Fruit fly (Drosophila melanogaster) whole organism, embryonic: ENCODE results near the gene flfl.

Experiments
- CG12236 ChIP-seq: fragments of 200-800 bp; sonication (Bioruptor generic); optimal IDR thresholded peaks from 2 replicates; lab custom pipeline; 2016; ENCODE audit warnings: missing biosample characterization, missing genetic modification characterization
- CG5245 ChIP-seq: fragments of 200-800 bp; sonication (Bioruptor generic); optimal IDR thresholded peaks from 3 replicates; lab custom pipeline; 2016; ENCODE audit warnings: missing biosample characterization, missing genetic modification characterization
- CG8765 ChIP-seq: fragments of 200-800 bp; sonication (Bioruptor generic); IDR thresholded peaks from 2 replicates; pipeline ENCODE4 v1.3.6; 2022; ENCODE audit warnings: missing biosample characterization, missing genetic modification characterization
- Dad ChIP-seq: fragments of 200-800 bp; sonication (Bioruptor generic); optimal IDR thresholded peaks from 3 replicates; lab custom pipeline; 2016; ENCODE audit warnings: missing biosample characterization, missing genetic modification characterization
- Gsc ChIP-seq: fragments of 200-800 bp; sonication (Bioruptor generic); IDR thresholded peaks from 2 replicates; pipeline ENCODE4 v1.3.6; 2022; ENCODE audit warnings: missing biosample characterization, missing genetic modification characterization
- Six4 ChIP-seq: fragments of 200-800 bp; sonication (Bioruptor generic); optimal IDR thresholded peaks from 2 replicates; lab custom pipeline; 2016; ENCODE audit warnings: missing biosample characterization, missing genetic modification characterization
- az2 ChIP-seq: fragments of 200-800 bp; sonication (Bioruptor generic); optimal IDR thresholded peaks from 3 replicates; lab custom pipeline; 2016; ENCODE audit warnings: missing biosample characterization, missing genetic modification characterization
- dan ChIP-seq: fragments of 200-800 bp; sonication (Bioruptor generic); IDR thresholded peaks from 2 replicates; pipeline ENCODE4 v1.3.6; 2022; ENCODE audit warnings: missing biosample characterization, missing genetic modification characterization
- ftz-f1 ChIP-seq: fragments of 200-800 bp; sonication (Bioruptor generic); optimal IDR thresholded peaks from 2 replicates; lab custom pipeline; 2016; ENCODE audit warnings: missing biosample characterization, missing genetic modification characterization
- kay ChIP-seq: fragments of 200-800 bp; sonication (Bioruptor generic); optimal IDR thresholded peaks from 2 replicates; lab custom pipeline; 2016; ENCODE audit warnings: missing biosample characterization, missing genetic modification characterization
- row ChIP-seq: fragments of 200-800 bp; sonication (Bioruptor generic); IDR thresholded peaks from 3 replicates; pipeline ENCODE4 v1.3.6; 2022; ENCODE audit warnings: missing biosample characterization, missing genetic modification characterization

DNA sequence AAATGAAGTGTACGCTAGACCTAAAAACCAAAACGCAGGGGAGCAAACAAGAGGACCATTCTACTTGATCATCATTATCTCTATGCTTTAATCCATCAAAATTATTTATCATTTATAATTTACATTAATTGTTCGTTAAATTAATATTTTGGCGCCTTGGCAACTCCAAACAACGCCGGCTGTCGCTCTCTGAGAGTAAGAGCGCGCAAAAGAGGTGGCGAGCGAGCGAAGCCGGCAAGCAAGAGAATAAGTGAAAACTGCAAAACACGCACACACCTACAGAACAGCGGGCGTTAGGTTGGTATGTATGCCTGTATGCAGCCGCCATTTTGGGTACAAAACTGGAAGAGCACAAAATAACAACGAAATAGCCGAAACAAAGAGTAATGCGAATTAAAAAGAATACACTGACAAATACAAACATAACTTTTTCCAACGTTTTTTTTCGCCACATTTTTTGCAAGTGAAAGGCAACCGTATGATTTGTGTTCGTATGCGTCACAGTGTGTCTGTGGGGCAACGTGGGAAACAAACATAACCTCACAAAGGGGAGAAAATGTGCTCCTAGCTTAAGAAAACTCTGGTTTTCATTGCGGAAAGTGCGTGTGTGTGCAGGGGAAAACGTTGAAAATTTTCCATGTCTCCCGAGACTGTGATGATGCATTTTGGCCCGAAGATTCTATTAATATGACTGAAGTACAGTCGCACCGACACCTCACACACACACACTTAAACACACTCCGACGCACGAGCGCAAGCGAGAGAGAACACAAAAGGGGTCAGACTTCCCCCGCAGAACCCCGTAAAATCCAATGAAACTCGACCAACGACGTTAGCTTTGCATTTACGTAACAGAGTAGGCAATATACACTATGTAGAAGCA, 38.7 kb upstream of the flfl start:
- TF ChIP-seq kay (GFP tag; lab: Kevin White, UChicago) (peak; percentile 6), ftz-f1 (GFP tag; lab: Kevin White, UChicago) (no peak), Dad (GFP tag; lab: Kevin White, UChicago) (no peak), az2 (peak; percentile 22), row (GFP tag; lab: Robert Waterston, UW) (peak; percentile 68; the same call in 1 of the 3 replicates), CG12236 (GFP tag; lab: Kevin White, UChicago) (no peak), CG5245 (no peak), CG8765 (GFP tag; lab: Robert Waterston, UW) (no peak), dan (no peak), Gsc (GFP tag; lab: Robert Waterston, UW) (no peak), Six4 (no peak)
